Worm (Caenorhabditis elegans) whole organism, young adult: ENCODE measurements around the gene clec-73.
A peak's percentile ranks its signal among the peaks of the same experiment; 100 is the strongest.

Source experiments
- B0261.1 ChIP-seq: sonication (generic microtip); optimal IDR thresholded peaks from 2 replicates; lab custom pipeline; 2016; ENCODE audit warnings: mild to moderate bottlenecking, missing genetic modification characterization, moderate library complexity, missing compliant biosample characterization
- F33H1.4 ChIP-seq: fragments of 200-800 bp; sonication (Bioruptor generic); IDR thresholded peaks from 2 replicates; pipeline ENCODE4 v1.3.6; 2022; ENCODE audit warnings: missing genetic modification reagents, missing genetic modification characterization, missing compliant biosample characterization
- F52B5.7 ChIP-seq: sonication (generic microtip); optimal IDR thresholded peaks from 2 replicates; lab custom pipeline; 2016; ENCODE audit warnings: mild to moderate bottlenecking, missing genetic modification characterization, missing compliant biosample characterization
- F57C9.4 ChIP-seq: sonication (generic microtip); optimal IDR thresholded peaks from 2 replicates; lab custom pipeline; 2017; ENCODE audit warnings: mild to moderate bottlenecking, missing genetic modification characterization, missing compliant biosample characterization
- Y56A3A.18 ChIP-seq: fragments of 200-800 bp; sonication (Bioruptor generic); IDR thresholded peaks from 2 replicates; pipeline ENCODE4 v1.3.6; 2022; ENCODE audit warnings: missing genetic modification reagents, missing genetic modification characterization, missing compliant biosample characterization
- Y67H2A.10 ChIP-seq: fragments of 200-800 bp; sonication (Bioruptor generic); conservative IDR thresholded peaks from 2 replicates; pipeline ENCODE4 v1.3.6; 2022; ENCODE audit warnings: missing genetic modification reagents, missing genetic modification characterization, missing compliant biosample characterization
- Y79H2A.3 ChIP-seq: fragments of 200-800 bp; sonication (Bioruptor generic); conservative IDR thresholded peaks from 2 replicates; pipeline ENCODE4 v1.3.6; 2022; ENCODE audit warnings: missing genetic modification reagents, missing genetic modification characterization, missing compliant biosample characterization
- akir-1 ChIP-seq: fragments of 200-800 bp; sonication (Bioruptor generic); optimal IDR thresholded peaks from 2 replicates; lab custom pipeline; 2018; ENCODE audit warnings: mild to moderate bottlenecking, missing genetic modification characterization, moderate library complexity, missing compliant biosample characterization
- ama-1 ChIP-seq, 3 experiments: fragments of 150-350 bp in 1 of 3; sonication (generic microtip) in 2 of 3; optimal IDR thresholded peaks; 2 replicates each; lab custom pipeline; 2014 to 2018; ENCODE audit warnings: missing biosample characterization in 2 of 3, missing genetic modification characterization in 2 of 3, missing genetic modification reagents in 2 of 3
- athp-1 ChIP-seq: sonication (generic microtip); optimal IDR thresholded peaks from 2 replicates; lab custom pipeline; 2017; ENCODE audit warnings: mild to moderate bottlenecking, missing genetic modification characterization, missing compliant biosample characterization
- attf-5 ChIP-seq: fragments of 200-800 bp; sonication (Bioruptor generic); optimal IDR thresholded peaks from 2 replicates; lab custom pipeline; 2018; ENCODE audit warnings: mild to moderate bottlenecking, missing genetic modification characterization, missing compliant biosample characterization
- bed-2 ChIP-seq: fragments of 200-800 bp; sonication (Bioruptor generic); IDR thresholded peaks from 2 replicates; pipeline ENCODE4 v1.3.6; 2022; ENCODE audit warnings: missing genetic modification reagents, missing genetic modification characterization, missing compliant biosample characterization
- ceh-58 ChIP-seq: fragments of 200-800 bp; sonication (Bioruptor generic); IDR thresholded peaks from 2 replicates; pipeline ENCODE4 v1.3.6; 2022; ENCODE audit warnings: missing genetic modification characterization, missing compliant biosample characterization
- die-1 ChIP-seq: sonication (generic microtip); optimal IDR thresholded peaks from 2 replicates; lab custom pipeline; 2016; ENCODE audit warnings: missing genotype, mild to moderate bottlenecking, missing genetic modification characterization, missing compliant biosample characterization
- dox-1 ChIP-seq: fragments of 200-800 bp; sonication (Bioruptor generic); IDR thresholded peaks from 2 replicates; pipeline ENCODE4 v1.3.6; 2022; ENCODE audit warnings: missing genetic modification reagents, missing genetic modification characterization, missing compliant biosample characterization
- egl-44 ChIP-seq: fragments of 200-800 bp; sonication (Bioruptor generic); IDR thresholded peaks from 2 replicates; pipeline ENCODE4 v1.3.6; 2022; ENCODE audit warnings: missing genetic modification reagents, missing genetic modification characterization, missing compliant biosample characterization
- fkh-3 ChIP-seq: sonication (generic microtip); optimal IDR thresholded peaks from 2 replicates; lab custom pipeline; 2016; ENCODE audit warnings: mild to moderate bottlenecking, missing genetic modification characterization, missing compliant biosample characterization
- gei-17 ChIP-seq: fragments of 200-800 bp; sonication (Bioruptor generic); optimal IDR thresholded peaks from 2 replicates; lab custom pipeline; 2018; ENCODE audit warnings: mild to moderate bottlenecking, missing genetic modification characterization, missing compliant biosample characterization
- hlh-12 ChIP-seq: sonication (generic microtip); optimal IDR thresholded peaks from 2 replicates; lab custom pipeline; 2016; ENCODE audit warnings: missing genetic modification characterization, missing compliant biosample characterization
- hlh-26 ChIP-seq: fragments of 200-800 bp; sonication (Bioruptor generic); conservative IDR thresholded peaks from 2 replicates; pipeline ENCODE4 v1.3.6; 2022; ENCODE audit warnings: missing genetic modification reagents, missing genetic modification characterization, missing compliant biosample characterization
- hrde-1 ChIP-seq: sonication (generic microtip); optimal IDR thresholded peaks from 2 replicates; lab custom pipeline; 2016; ENCODE audit warnings: missing genetic modification characterization, mild to moderate bottlenecking, missing compliant biosample characterization, moderate library complexity, missing genotype, missing genetic modification reagents, borderline replicate concordance
- let-526 ChIP-seq: fragments of 200-800 bp; sonication (Bioruptor generic); IDR thresholded peaks from 2 replicates; pipeline ENCODE4 v1.3.6; 2022; ENCODE audit warnings: missing genetic modification reagents, missing genetic modification characterization, missing compliant biosample characterization
- lin-35 ChIP-seq, 3 experiments: fragments of 150-350 bp in 2 of 3; sonication (generic microtip) in 1 of 3; optimal IDR thresholded peaks; 2 replicates each; lab custom pipeline; 2014 to 2018; ENCODE audit warnings: missing biosample characterization in 3 of 3, missing genetic modification characterization in 3 of 3, missing genetic modification reagents in 3 of 3
- madf-3 ChIP-seq: fragments of 200-800 bp; sonication (Bioruptor generic); IDR thresholded peaks from 2 replicates; pipeline ENCODE4 v1.3.6; 2022; ENCODE audit warnings: missing genetic modification reagents, missing genetic modification characterization, missing compliant biosample characterization
- nhr-80 ChIP-seq: sonication (generic microtip); optimal IDR thresholded peaks from 2 replicates; lab custom pipeline; 2016; ENCODE audit warnings: missing genetic modification characterization, missing compliant biosample characterization
- nhr-90 ChIP-seq: sonication (generic microtip); optimal IDR thresholded peaks from 2 replicates; lab custom pipeline; 2016; ENCODE audit warnings: missing genotype, mild to moderate bottlenecking, missing genetic modification characterization, missing compliant biosample characterization
- rec-8 ChIP-seq, 2 experiments: sonication (generic microtip); optimal IDR thresholded peaks; 2 replicates each; lab custom pipeline; 2016; ENCODE audit warnings: mild to moderate bottlenecking in 2 of 2, missing genetic modification characterization in 2 of 2, missing genetic modification reagents in 2 of 2, missing genotype in 2 of 2, missing biosample characterization in 1 of 2, missing compliant biosample characterization in 1 of 2, moderate library complexity in 1 of 2
- repo-1 ChIP-seq: sonication (generic microtip); optimal IDR thresholded peaks from 2 replicates; lab custom pipeline; 2017; ENCODE audit warnings: mild to moderate bottlenecking, missing genetic modification characterization, missing compliant biosample characterization
- xnd-1 ChIP-seq: sonication (generic microtip); optimal IDR thresholded peaks from 2 replicates; lab custom pipeline; 2016; ENCODE audit warnings: missing genotype, missing genetic modification reagents, missing genetic modification characterization, missing compliant biosample characterization
- zfh-2 ChIP-seq: fragments of 200-800 bp; sonication (Bioruptor generic); conservative IDR thresholded peaks from 2 replicates; pipeline ENCODE4 v1.3.6; 2022; ENCODE audit warnings: missing genetic modification reagents, missing genetic modification characterization, missing compliant biosample characterization
- zim-3 ChIP-seq: sonication (generic microtip); optimal IDR thresholded peaks from 2 replicates; lab custom pipeline; 2017; ENCODE audit warnings: mild to moderate bottlenecking, missing genetic modification characterization, moderate library complexity, missing compliant biosample characterization
- ztf-18 ChIP-seq: sonication (generic microtip); optimal IDR thresholded peaks from 2 replicates; lab custom pipeline; 2016; ENCODE audit warnings: missing genotype, mild to moderate bottlenecking, missing genetic modification characterization, missing compliant biosample characterization
- ztf-25 ChIP-seq: fragments of 200-800 bp; sonication (Bioruptor generic); IDR thresholded peaks from 2 replicates; pipeline ENCODE4 v1.3.6; 2022; ENCODE audit warnings: missing genetic modification reagents, missing genetic modification characterization, missing compliant biosample characterization
- ztf-26 ChIP-seq: sonication (generic microtip); optimal IDR thresholded peaks from 2 replicates; lab custom pipeline; 2017; ENCODE audit warnings: missing genetic modification characterization, missing compliant biosample characterization
- ztf-3 ChIP-seq: fragments of 200-800 bp; sonication (Bioruptor generic); optimal IDR thresholded peaks from 2 replicates; lab custom pipeline; 2018; ENCODE audit warnings: mild to moderate bottlenecking, missing genetic modification characterization, missing compliant biosample characterization

Gene clec-73

DNA sequence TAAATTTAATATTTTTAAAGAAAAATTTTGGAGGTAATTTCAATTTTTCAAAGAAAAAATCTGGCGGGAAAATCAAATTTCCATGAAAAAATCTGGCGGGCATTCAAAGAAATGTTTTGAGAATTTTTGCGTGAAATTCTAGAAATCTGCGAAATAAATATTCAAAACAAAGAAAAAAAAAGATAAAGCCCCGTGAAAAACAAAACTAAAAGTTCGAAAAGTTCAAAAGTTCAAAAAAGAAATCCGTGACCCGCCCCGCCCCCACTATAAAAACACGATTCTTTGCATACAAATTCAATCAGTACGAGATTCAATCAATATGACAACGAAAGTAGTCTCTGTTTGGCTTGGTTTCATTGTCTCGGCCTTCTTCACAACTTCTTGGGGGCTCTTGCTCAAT, 17.1 kb upstream of the clec-73 start, which contains the start of gene clec-79:
Gene clec-79 (plus strand): TSS at position 301 of the 400 bp plus-strand sequence.
- TF ChIP-seq F57C9.4 (tag; lab: Kevin White, UChicago) (no peak), lin-35 (GFP tag; optimal IDR thresholded peaks at IDR 0.05; lab: Kevin White, UChicago) (no peak), bed-2 (GFP tag; lab: Robert Waterston, UW) (no peak)

- TF ChIP-seq zfh-2 (GFP tag; lab: Robert Waterston, UW) (no peak), let-526 (no peak), hrde-1 (tag; lab: Kevin White, UChicago) (no peak), Y67H2A.10 (GFP tag; lab: Robert Waterston, UW) (no peak), F52B5.7 (tag; lab: Kevin White, UChicago) (no peak), ztf-18 (tag; lab: Kevin White, UChicago) (no peak), repo-1 (tag; lab: Kevin White, UChicago) (no peak), egl-44 (no peak)
These were observed 9.0 kb upstream of the clec-73 start, which contains the start of gene clec-76 for ce11 chrIV:3965013-3965412. Gene clec-76 (plus strand): TSS chrIV:3965246.

- TF ChIP-seq nhr-80 (tag; lab: Kevin White, UChicago) (peak; percentile 13), hlh-12 (no peak)
These were observed 7.5 kb upstream of the clec-73 start for ce11 chrIV:3963498-3963897.

DNA sequence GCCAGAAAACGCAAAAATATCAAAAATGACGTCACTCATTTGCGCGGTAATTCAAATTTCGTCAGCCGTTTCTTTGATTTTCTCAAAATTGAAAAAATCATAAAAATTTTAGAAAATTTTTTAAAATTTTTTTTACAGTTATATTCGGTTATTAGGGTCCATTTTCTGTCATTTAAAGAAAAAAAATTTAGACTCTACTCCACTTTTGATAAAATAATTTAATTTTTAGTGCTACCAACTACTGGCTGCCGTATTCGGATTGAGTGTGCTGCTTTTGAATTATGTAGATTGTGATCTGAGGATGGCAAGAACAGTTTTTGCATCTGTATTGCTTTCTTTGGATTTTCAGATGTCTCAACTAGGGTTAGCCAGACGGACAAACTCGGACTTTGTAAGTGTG, 6.6 kb upstream of the clec-73 start, which contains the start of gene Y46C8AM.1:
Gene Y46C8AM.1 (plus strand): TSS at position 301 of the 400 bp plus-strand sequence.
- TF ChIP-seq ztf-26: no peak
- TF ChIP-seq dox-1 (GFP tag; lab: Robert Waterston, UW): no peak
- TF ChIP-seq Y56A3A.18: no peak
- no peak for TF ChIP-seq egl-44
- TF ChIP-seq nhr-90: no peak
- TF ChIP-seq zim-3: no peak
- no peak for TF ChIP-seq Y79H2A.3 (GFP tag; lab: Robert Waterston, UW)
- TF ChIP-seq rec-8 (tag; optimal IDR thresholded peaks at IDR 0.05; lab: Kevin White, UChicago): no peak
- no peak for TF ChIP-seq fkh-3 (tag; lab: Kevin White, UChicago)
- TF ChIP-seq athp-1 (tag; lab: Kevin White, UChicago): no peak
- no peak for TF ChIP-seq akir-1
- TF ChIP-seq ztf-3 (GFP tag; lab: Kevin White, UChicago): no peak
- no peak for TF ChIP-seq ama-1 (optimal IDR thresholded peaks at IDR 0.05; lab: Kevin White, UChicago)
- TF ChIP-seq ama-1 (GFP tag; optimal IDR thresholded peaks at IDR 0.05; lab: Kevin White, UChicago): no peak
- no peak for TF ChIP-seq die-1 (tag; lab: Kevin White, UChicago)
- no peak for TF ChIP-seq xnd-1 (tag; lab: Kevin White, UChicago)
- no peak for TF ChIP-seq ztf-25 (GFP tag; lab: Robert Waterston, UW)

DNA sequence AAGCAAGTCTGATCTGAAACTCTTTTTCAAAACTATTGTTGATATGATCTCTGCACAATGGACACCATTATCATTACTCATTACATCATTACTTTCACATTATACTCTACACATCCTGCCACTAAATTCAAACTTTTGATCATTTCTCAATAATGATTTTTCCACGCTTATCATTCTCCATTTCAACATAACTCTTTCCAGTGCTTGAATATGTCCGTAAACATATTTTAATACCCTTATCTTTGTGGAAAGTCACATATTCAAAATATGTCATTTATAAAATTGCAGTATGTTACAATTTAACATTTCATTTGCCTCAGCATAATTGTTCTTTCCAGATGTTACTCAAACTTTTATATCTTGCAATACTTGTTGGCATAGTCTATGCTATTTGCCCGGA, 4.4 kb upstream of the clec-73 start, which contains the start of gene clec-75:
Gene clec-75 (plus strand): TSS at position 339 of the 400 bp plus-strand sequence.
- TF ChIP-seq attf-5 (GFP tag; lab: Kevin White, UChicago) (no peak), nhr-80 (tag; lab: Kevin White, UChicago) (peak; percentile 36)

- TF ChIP-seq F33H1.4 (GFP tag; lab: Robert Waterston, UW) (no peak), ceh-58 (GFP tag; lab: Robert Waterston, UW) (no peak), gei-17 (GFP tag; lab: Kevin White, UChicago) (no peak), hlh-26 (no peak), madf-3 (GFP tag; lab: Robert Waterston, UW) (no peak), dox-1 (GFP tag; lab: Robert Waterston, UW) (no peak), B0261.1 (tag; lab: Kevin White, UChicago) (no peak), F57C9.4 (tag; lab: Kevin White, UChicago) (no peak)
- TF ChIP-seq, all 124 proteins: peak for 0
These were observed 710 bp upstream of the clec-73 start, which contains the start of gene clec-74 for ce11 chrIV:3956705-3957104. Gene clec-74 (plus strand): TSS chrIV:3957005.
